Worm (Caenorhabditis elegans) whole organism, midembryonic: ENCODE data around the gene C39E9.12.

Source experiments
- flt-1 ChIP-seq: fragments of 200-800 bp; sonication (Bioruptor generic); IDR thresholded peaks from 2 replicates; pipeline ENCODE4 v1.3.6; 2022; ENCODE audit warnings: missing genetic modification characterization, missing compliant biosample characterization
- klf-2 ChIP-seq: fragments of 200-800 bp; sonication (Bioruptor generic); conservative IDR thresholded peaks from 2 replicates; pipeline ENCODE4 v1.3.6; 2022; ENCODE audit warnings: missing genetic modification reagents, missing genetic modification characterization, missing compliant biosample characterization
- med-1 ChIP-seq: sonication (generic microtip); optimal IDR thresholded peaks from 2 replicates; lab custom pipeline; 2017; ENCODE audit warnings: missing genetic modification characterization, mild to moderate bottlenecking, missing compliant biosample characterization, antibody characterized with exemption, missing genetic modification reagents; ENCODE audit not compliant: insufficient read depth
- ref-1 ChIP-seq: fragments of 200-800 bp; sonication (Bioruptor generic); conservative IDR thresholded peaks from 2 replicates; pipeline ENCODE4 v1.3.6; 2022; ENCODE audit warnings: missing genetic modification reagents, missing genetic modification characterization, missing compliant biosample characterization
- tab-1 ChIP-seq: fragments of 200-800 bp; sonication (Bioruptor generic); IDR thresholded peaks from 2 replicates; pipeline ENCODE4 v1.3.6; 2022; ENCODE audit warnings: missing genetic modification characterization, missing compliant biosample characterization
- ztf-23 ChIP-seq: fragments of 200-800 bp; sonication (Bioruptor generic); IDR thresholded peaks from 2 replicates; pipeline ENCODE4 v1.3.6; 2022; ENCODE audit warnings: missing genetic modification reagents, missing genetic modification characterization, missing compliant biosample characterization

DNA sequence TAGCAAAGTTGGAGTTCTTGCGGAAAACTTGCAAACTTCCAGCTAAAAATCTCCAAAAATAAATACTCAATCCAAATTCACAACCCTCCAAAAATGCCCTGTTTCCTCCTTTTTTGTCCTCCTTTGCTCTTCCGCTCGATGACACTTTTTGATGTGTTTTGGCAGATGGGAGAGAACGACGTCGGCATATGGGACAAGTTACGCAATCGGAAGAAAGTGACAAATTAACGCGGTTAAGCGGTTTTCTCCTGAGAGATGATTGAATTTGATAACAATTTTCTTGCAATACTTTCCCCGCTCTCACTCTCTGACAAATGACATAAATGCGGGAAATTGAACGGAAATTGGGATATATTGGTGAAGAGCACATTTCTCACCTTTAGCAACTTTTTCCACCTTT, 22.9 kb downstream of the C39E9.12 start:
- no peak for TF ChIP-seq flt-1 (GFP tag; lab: Robert Waterston, UW)
- no peak for TF ChIP-seq klf-2
- TF ChIP-seq tab-1 (GFP tag; lab: Robert Waterston, UW): no peak
- no peak for TF ChIP-seq med-1
- no peak for TF ChIP-seq ref-1 (GFP tag; lab: Robert Waterston, UW)
- no peak for TF ChIP-seq ztf-23 (GFP tag; lab: Robert Waterston, UW)
